Worm (Caenorhabditis elegans): ENCODE data around the gene irld-63.

ce11 chrII:2922782-2923181 is 7.7 kb upstream of the irld-63 start:
- no peak for TF ChIP-seq sem-4 (tag; optimal IDR thresholded peaks at IDR 0.05)
- no peak for TF ChIP-seq unc-39 (tag; optimal IDR thresholded peaks at IDR 0.05)
- TF ChIP-seq snpc-4 (tag; optimal IDR thresholded peaks at IDR 0.05): no peak
- TF ChIP-seq mdl-1 (tag; optimal IDR thresholded peaks at IDR 0.05): no peak
- no peak for TF ChIP-seq unc-62 (GFP tag; optimal IDR thresholded peaks at IDR 0.05)
- TF ChIP-seq blmp-1 (tag; optimal IDR thresholded peaks at IDR 0.05; ENCODE audit: insufficient read depth): no peak

Data from whole organism, L2 larva.